Fruit fly (Drosophila melanogaster) whole organism, embryonic: ENCODE data around the gene MED18.

Experiments used
- Abd-B ChIP-seq: fragments of 200-800 bp; sonication (Bioruptor generic); optimal IDR thresholded peaks from 2 replicates; lab custom pipeline; 2018; ENCODE audit warnings: missing biosample characterization, mild to moderate bottlenecking, missing genetic modification characterization, moderate library complexity
- Awh ChIP-seq: fragments of 200-800 bp; sonication (Bioruptor generic); IDR thresholded peaks from 2 replicates; pipeline ENCODE4, ENCODE4 v1.3.6; 2022; ENCODE audit warnings: missing biosample characterization, missing genetic modification characterization
- CG10366 ChIP-seq: fragments of 200-800 bp; sonication (Bioruptor generic); IDR thresholded peaks from 2 replicates; pipeline ENCODE4 v1.3.6; 2022; ENCODE audit warnings: missing biosample characterization, missing genetic modification characterization
- CG10565 ChIP-seq: fragments of 200-800 bp; sonication (Bioruptor generic); optimal IDR thresholded peaks from 3 replicates; lab custom pipeline; 2016; ENCODE audit warnings: missing biosample characterization, mild to moderate bottlenecking, missing genetic modification characterization
- CG11723 ChIP-seq: fragments of 200-800 bp; sonication (Bioruptor generic); optimal IDR thresholded peaks from 2 replicates; lab custom pipeline; 2017; ENCODE audit warnings: missing biosample characterization, mild to moderate bottlenecking, missing genetic modification characterization
- CG13424 ChIP-seq: fragments of 200-800 bp; sonication (Bioruptor generic); optimal IDR thresholded peaks from 2 replicates; lab custom pipeline; 2019; ENCODE audit warnings: missing biosample characterization, mild to moderate bottlenecking, missing genetic modification characterization, moderate library complexity
- CG14014 ChIP-seq: fragments of 200-800 bp; sonication (Bioruptor generic); IDR thresholded peaks from 2 replicates; pipeline ENCODE4 v1.3.6; 2022; ENCODE audit warnings: missing biosample characterization, missing genetic modification characterization
- CG14441 ChIP-seq: fragments of 200-800 bp; sonication (Bioruptor generic); IDR thresholded peaks from 2 replicates; pipeline ENCODE4 v1.3.6; 2022; ENCODE audit warnings: missing biosample characterization, missing genetic modification characterization
- CG14710 ChIP-seq: fragments of 200-800 bp; sonication (Bioruptor generic); optimal IDR thresholded peaks from 3 replicates; lab custom pipeline; 2019; ENCODE audit warnings: missing biosample characterization, mild to moderate bottlenecking, missing genetic modification characterization, moderate library complexity
- CG18599 ChIP-seq: fragments of 200-800 bp; sonication (Bioruptor generic); optimal IDR thresholded peaks from 3 replicates; lab custom pipeline; 2017; ENCODE audit warnings: missing biosample characterization, missing genetic modification characterization, mild to moderate bottlenecking, moderate library complexity, missing genetic modification reagents
- CG2875 ChIP-seq: fragments of 200-800 bp; sonication (Bioruptor generic); optimal IDR thresholded peaks from 2 replicates; lab custom pipeline; 2017; ENCODE audit warnings: missing biosample characterization, mild to moderate bottlenecking, missing genetic modification characterization, missing genetic modification reagents
- CG34422 ChIP-seq: fragments of 200-800 bp; sonication (Bioruptor generic); IDR thresholded peaks from 3 replicates; pipeline ENCODE4 v1.3.6; 2022; ENCODE audit warnings: missing biosample characterization, missing genetic modification characterization
- CG4730 ChIP-seq: fragments of 200-800 bp; sonication (Bioruptor generic); IDR thresholded peaks from 2 replicates; pipeline ENCODE4 v1.3.6; 2022; ENCODE audit warnings: missing biosample characterization, missing genetic modification characterization
- CG5245 ChIP-seq: fragments of 200-800 bp; sonication (Bioruptor generic); optimal IDR thresholded peaks from 3 replicates; lab custom pipeline; 2016; ENCODE audit warnings: missing biosample characterization, missing genetic modification characterization
- CG6683 ChIP-seq: fragments of 200-800 bp; sonication (Bioruptor generic); optimal IDR thresholded peaks from 2 replicates; lab custom pipeline; 2017; ENCODE audit warnings: missing biosample characterization, mild to moderate bottlenecking, missing genetic modification characterization, missing genetic modification reagents
- CG6765 ChIP-seq: fragments of 200-800 bp; sonication (Bioruptor generic); optimal IDR thresholded peaks from 3 replicates; lab custom pipeline; 2017; ENCODE audit warnings: missing biosample characterization, mild to moderate bottlenecking, missing genetic modification characterization
- CG8089 ChIP-seq: fragments of 200-800 bp; sonication (Bioruptor generic); optimal IDR thresholded peaks from 3 replicates; lab custom pipeline; 2016; ENCODE audit warnings: missing biosample characterization, missing genetic modification characterization
- CG9876 ChIP-seq: fragments of 200-800 bp; sonication (Bioruptor generic); optimal IDR thresholded peaks from 2 replicates; lab custom pipeline; 2016; ENCODE audit warnings: missing biosample characterization, missing genetic modification characterization
- Dll ChIP-seq: fragments of 200-800 bp; sonication (Bioruptor generic); IDR thresholded peaks from 4 replicates; pipeline ENCODE4 v1.3.6; 2022; ENCODE audit warnings: missing biosample characterization, missing genetic modification characterization; ENCODE audit not compliant: partially characterized antibody
- Elba2 ChIP-seq: fragments of 200-800 bp; sonication (Bioruptor generic); optimal IDR thresholded peaks from 3 replicates; lab custom pipeline; 2016; ENCODE audit warnings: missing biosample characterization, missing genetic modification characterization
- HmgD ChIP-seq: fragments of 200-800 bp; sonication (Bioruptor generic); optimal IDR thresholded peaks from 3 replicates; lab custom pipeline; 2016; ENCODE audit warnings: missing biosample characterization, missing genetic modification characterization
- Hmr ChIP-seq: fragments of 200-800 bp; sonication (Bioruptor generic); optimal IDR thresholded peaks from 3 replicates; lab custom pipeline; 2017; ENCODE audit warnings: mild to moderate bottlenecking, missing biosample characterization, missing genetic modification reagents, missing genetic modification characterization
- Mrtf ChIP-seq: fragments of 200-800 bp; sonication (Bioruptor generic); IDR thresholded peaks from 3 replicates; pipeline ENCODE4 v1.3.6; 2022; ENCODE audit warnings: missing biosample characterization, missing genetic modification characterization
- NK7.1 ChIP-seq: fragments of 200-800 bp; sonication (Bioruptor generic); optimal IDR thresholded peaks from 3 replicates; lab custom pipeline; 2016; ENCODE audit warnings: missing biosample characterization, missing genetic modification characterization
- Nf-YA ChIP-seq: fragments of 200-800 bp; sonication (Bioruptor generic); IDR thresholded peaks from 2 replicates; pipeline ENCODE4 v1.3.6; 2022; ENCODE audit warnings: missing biosample characterization, missing genetic modification characterization
- Optix ChIP-seq: fragments of 200-800 bp; sonication (Bioruptor generic); IDR thresholded peaks from 3 replicates; pipeline ENCODE4 v1.3.6; 2022; ENCODE audit warnings: missing biosample characterization, missing genetic modification characterization
- Poxn ChIP-seq: fragments of 200-800 bp; sonication (Bioruptor generic); IDR thresholded peaks from 2 replicates; pipeline ENCODE4 v1.3.6; 2022; ENCODE audit warnings: missing biosample characterization, missing genetic modification characterization
- Scr ChIP-seq: fragments of 200-800 bp; sonication (Bioruptor generic); IDR thresholded peaks from 2 replicates; pipeline ENCODE4 v1.3.6; 2022; ENCODE audit warnings: missing biosample characterization, missing genetic modification characterization; ENCODE audit not compliant: partially characterized antibody
- Sox102F ChIP-seq: fragments of 200-800 bp; sonication (Bioruptor generic); optimal IDR thresholded peaks from 2 replicates; lab custom pipeline; 2018; ENCODE audit warnings: missing biosample characterization, mild to moderate bottlenecking, missing genetic modification characterization, moderate library complexity
- amos ChIP-seq: fragments of 200-800 bp; sonication (Bioruptor generic); IDR thresholded peaks from 2 replicates; pipeline ENCODE4 v1.3.6; 2022; ENCODE audit warnings: missing biosample characterization, missing genetic modification characterization; ENCODE audit not compliant: partially characterized antibody
- aop ChIP-seq: fragments of 200-800 bp; sonication (Bioruptor generic); IDR thresholded peaks from 2 replicates; pipeline ENCODE4 v1.3.6; 2022; ENCODE audit warnings: missing biosample characterization, missing genetic modification characterization
- cas ChIP-seq: fragments of 200-800 bp; sonication (Bioruptor generic); IDR thresholded peaks from 2 replicates; pipeline ENCODE4 v1.3.6; 2022; ENCODE audit warnings: missing biosample characterization, missing genetic modification characterization
- cato ChIP-seq: fragments of 200-800 bp; sonication (Bioruptor generic); optimal IDR thresholded peaks from 2 replicates; lab custom pipeline; 2016; ENCODE audit warnings: missing biosample characterization, missing genetic modification characterization, borderline replicate concordance
- da ChIP-seq: fragments of 200-800 bp; sonication (Bioruptor generic); optimal IDR thresholded peaks from 2 replicates; lab custom pipeline; 2016; ENCODE audit warnings: missing biosample characterization, missing genetic modification characterization
- emc ChIP-seq: fragments of 200-800 bp; sonication (Bioruptor generic); optimal IDR thresholded peaks from 2 replicates; lab custom pipeline; 2016; ENCODE audit warnings: missing biosample characterization, missing genetic modification characterization
- ems ChIP-seq: fragments of 200-800 bp; sonication (Bioruptor generic); optimal IDR thresholded peaks from 3 replicates; lab custom pipeline; 2016; ENCODE audit warnings: missing biosample characterization, missing genetic modification characterization
- eve ChIP-seq, 2 experiments: fragments of >200 bp; optimal IDR thresholded peaks; 2 replicates each; lab custom pipeline; 2017; ENCODE audit warnings: missing biosample characterization in 2 of 2, missing genetic modification characterization in 2 of 2
- fd102C ChIP-seq: fragments of 200-800 bp; sonication (Bioruptor generic); optimal IDR thresholded peaks from 2 replicates; lab custom pipeline; 2018; ENCODE audit warnings: missing biosample characterization, mild to moderate bottlenecking, missing genetic modification characterization, moderate library complexity
- her ChIP-seq: fragments of 200-800 bp; sonication (Bioruptor generic); optimal IDR thresholded peaks from 2 replicates; lab custom pipeline; 2016; ENCODE audit warnings: missing biosample characterization, missing genetic modification characterization
- jumu ChIP-seq: fragments of 200-800 bp; sonication (Bioruptor generic); optimal IDR thresholded peaks from 3 replicates; lab custom pipeline; 2016; ENCODE audit warnings: missing biosample characterization, missing genetic modification characterization
- kni ChIP-seq: fragments of 200-800 bp; sonication (Bioruptor generic); optimal IDR thresholded peaks from 3 replicates; lab custom pipeline; 2017; ENCODE audit warnings: mild to moderate bottlenecking, missing biosample characterization, missing genetic modification reagents, missing genetic modification characterization
- lmd ChIP-seq: fragments of 200-800 bp; sonication (Bioruptor generic); IDR thresholded peaks from 2 replicates; pipeline ENCODE4 v1.3.6; 2022; ENCODE audit warnings: missing biosample characterization, missing genetic modification characterization
- onecut ChIP-seq: fragments of 200-800 bp; sonication (Bioruptor generic); IDR thresholded peaks from 2 replicates; pipeline ENCODE4 v1.3.6; 2022; ENCODE audit warnings: missing biosample characterization, missing genetic modification characterization
- peb ChIP-seq: fragments of 200-800 bp; sonication (Bioruptor generic); IDR thresholded peaks from 2 replicates; pipeline ENCODE4 v1.3.6; 2022; ENCODE audit warnings: missing biosample characterization, missing genetic modification characterization
- pzg ChIP-seq: fragments of 200-800 bp; sonication (Bioruptor generic); optimal IDR thresholded peaks from 3 replicates; lab custom pipeline; 2018; ENCODE audit warnings: missing biosample characterization, mild to moderate bottlenecking, missing genetic modification characterization, moderate library complexity
- row ChIP-seq: fragments of 200-800 bp; sonication (Bioruptor generic); IDR thresholded peaks from 3 replicates; pipeline ENCODE4 v1.3.6; 2022; ENCODE audit warnings: missing biosample characterization, missing genetic modification characterization
- schlank ChIP-seq: fragments of 200-800 bp; sonication (Bioruptor generic); optimal IDR thresholded peaks from 2 replicates; lab custom pipeline; 2018; ENCODE audit warnings: missing biosample characterization, mild to moderate bottlenecking, missing genetic modification characterization
- sisA ChIP-seq: fragments of 200-800 bp; sonication (Bioruptor generic); IDR thresholded peaks from 2 replicates; pipeline ENCODE4 v1.3.6; 2022; ENCODE audit warnings: missing biosample characterization, missing genetic modification characterization
- sug ChIP-seq: fragments of 200-800 bp; optimal IDR thresholded peaks from 2 replicates; lab custom pipeline; 2019; ENCODE audit warnings: missing biosample characterization, mild to moderate bottlenecking, missing genetic modification characterization, moderate library complexity
- vnd ChIP-seq: fragments of 200-800 bp; sonication (Bioruptor generic); IDR thresholded peaks from 3 replicates; pipeline ENCODE4 v1.3.6; 2022; ENCODE audit warnings: missing biosample characterization, missing genetic modification characterization; ENCODE audit not compliant: partially characterized antibody
- zfh2 ChIP-seq: fragments of 200-800 bp; sonication (Bioruptor generic); optimal IDR thresholded peaks from 2 replicates; lab custom pipeline; 2016; ENCODE audit warnings: missing biosample characterization, missing genetic modification characterization

The MED18 gene

DNA sequence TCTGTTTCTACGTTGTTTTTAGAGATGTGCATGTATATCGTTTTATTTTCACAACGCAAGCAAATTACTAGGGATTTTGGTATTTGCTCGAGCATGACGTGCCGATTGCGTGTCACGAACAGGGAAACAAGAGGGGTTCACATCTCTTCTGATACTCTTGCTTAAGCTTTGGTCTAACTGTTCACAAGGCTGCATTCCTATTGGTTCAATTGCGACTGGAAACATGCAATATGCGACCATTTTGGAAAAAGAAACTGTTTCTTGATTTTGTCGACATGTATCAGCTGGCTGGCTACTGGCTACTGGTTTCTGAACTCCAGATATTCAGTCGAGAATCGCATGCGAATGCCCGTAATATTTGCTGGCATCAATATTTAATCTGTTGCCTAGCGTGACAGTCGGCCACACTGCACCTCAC lies 14.4 kb downstream of the MED18 start, which contains the start of gene Coa8 (continued):
- TF ChIP-seq pzg (GFP tag; lab: Kevin White, UChicago) (peak; percentile 46), jumu (peak; percentile 17), Awh (GFP tag; lab: Robert Waterston, UW) (0 out of 2 replicates have a peak, but pooled peaks have one; percentile 42), CG14441 (peak; percentile 52; the same call in 1 of the 2 replicates), cato (no peak), CG18599 (peak; percentile 56), CG8089 (GFP tag; lab: Kevin White, UChicago) (peak; percentile 23), CG13424 (tag; lab: Kevin White, UChicago) (peak; percentile 62), ems (GFP tag; lab: Kevin White, UChicago) (peak; percentile 19), Elba2 (GFP tag; lab: Kevin White, UChicago) (peak; percentile 22), Hmr (GFP tag; lab: Kevin White, UChicago) (peak; percentile 28), CG10565 (no peak), onecut (0 out of 2 replicates have a peak, but pooled peaks have one; percentile 11), CG6765 (peak; percentile 17), da (no peak), emc (GFP tag; lab: Kevin White, UChicago) (no peak), CG5245 (GFP tag; lab: Kevin White, UChicago) (no peak), CG34422 (GFP tag; lab: Robert Waterston, UW) (0 out of 3 replicates have a peak, but pooled peaks have one; percentile 47), sug (tag; lab: Kevin White, UChicago) (peak; percentile 33), lmd (GFP tag; lab: Robert Waterston, UW) (peak; percentile 50; the same call in 1 of the 2 replicates), cas (no peak), schlank (tag; lab: Kevin White, UChicago) (no peak), her (no peak), CG9876 (GFP tag; lab: Kevin White, UChicago) (peak; percentile 17), Mrtf (no peak), Nf-YA (no peak; the same call in 1 of the 2 replicates), zfh2 (GFP tag; lab: Kevin White, UChicago) (peak; percentile 62), NK7.1 (GFP tag; lab: Kevin White, UChicago) (no peak), Dll (GFP tag; lab: Robert Waterston, UW) (peak; percentile 57), Optix (GFP tag; lab: Robert Waterston, UW) (0 out of 3 replicates have a peak, but pooled peaks have one; percentile 25), aop (GFP tag; lab: Robert Waterston, UW) (no peak), CG14014 (0 out of 2 replicates have a peak, but pooled peaks have one; percentile 30), Scr (GFP tag; lab: Robert Waterston, UW) (peak; percentile 11), Sox102F (GFP tag; lab: Kevin White, UChicago) (no peak), CG14710 (no peak), CG4730 (GFP tag; lab: Robert Waterston, UW) (no peak), kni (no peak), amos (GFP tag; lab: Robert Waterston, UW) (peak; percentile 56), CG10366 (peak; percentile 41), CG6683 (GFP tag; lab: Kevin White, UChicago) (no peak), CG11723 (no peak), eve (GFP tag; optimal IDR thresholded peaks at IDR 0.05; lab: Kevin White, UChicago) (no peak), peb (GFP tag; lab: Robert Waterston, UW) (no peak), fd102C (GFP tag; lab: Kevin White, UChicago) (no peak), sisA (GFP tag; lab: Robert Waterston, UW) (peak; percentile 40), row (GFP tag; lab: Robert Waterston, UW) (peak; percentile 83), Abd-B (GFP tag; lab: Kevin White, UChicago) (peak; percentile 17), Poxn (GFP tag; lab: Robert Waterston, UW) (0 out of 2 replicates have a peak, but pooled peaks have one; percentile 25), CG2875 (GFP tag; lab: Kevin White, UChicago) (no peak), HmgD (GFP tag; lab: Kevin White, UChicago) (no peak), vnd (peak; percentile 50)
